Fruit fly (Drosophila melanogaster): ENCODE measurements around the gene Rel.

Gene Rel

dm6 chr3R:9033619-9034401 is 14.0 kb downstream of the Rel start (continued):
- TF ChIP-seq CG8478 (optimal IDR thresholded peaks at IDR 0.05) (no peak), Hey (tag; optimal IDR thresholded peaks at IDR 0.05) (peak; percentile 22), MESR4 (GFP tag; optimal IDR thresholded peaks at IDR 0.05) (peak; percentile 7), cwo (GFP tag; optimal IDR thresholded peaks at IDR 0.05) (peak; percentile 81), CG6765 (GFP tag; optimal IDR thresholded peaks at IDR 0.05) (peak; percentile 81), CG14965 (GFP tag; optimal IDR thresholded peaks at IDR 0.05; ENCODE audit: borderline replicate concordance) (no peak), Eip74EF (GFP tag; optimal IDR thresholded peaks at IDR 0.05) (peak in 1 of 2 experiments; percentile 87), CG1603 (tag; optimal IDR thresholded peaks at IDR 0.05) (peak; percentile 43), pan (optimal IDR thresholded peaks at IDR 0.05) (no peak), pan (GFP tag; optimal IDR thresholded peaks at IDR 0.05 in 1 of 2, IDR thresholded peaks at IDR 0.05 in 1 of 2) (peak in 1 of 2 experiments; percentile 56), cato (GFP tag; optimal IDR thresholded peaks at IDR 0.05; ENCODE audit: borderline replicate concordance) (no peak), toy (GFP tag; IDR thresholded peaks at IDR 0.05) (no peak), Sox100B (GFP tag; optimal IDR thresholded peaks at IDR 0.05) (peak; percentile 93), Sry-β (GFP tag; optimal IDR thresholded peaks at IDR 0.05) (peak; percentile 100), p53 (GFP tag; optimal IDR thresholded peaks at IDR 0.05) (no peak), Spps (tag; optimal IDR thresholded peaks at IDR 0.05) (peak; percentile 48), pum (GFP tag; optimal IDR thresholded peaks at IDR 0.05) (no peak), Ets97D (GFP tag; optimal IDR thresholded peaks at IDR 0.05) (no peak), ind (GFP tag; optimal IDR thresholded peaks at IDR 0.05) (peak; percentile 57), dmrt11E (tag; optimal IDR thresholded peaks at IDR 0.05) (peak; percentile 85), CG3726 (GFP tag; IDR thresholded peaks at IDR 0.05) (no peak), slou (GFP tag; optimal IDR thresholded peaks at IDR 0.05) (peak; percentile 31), kni (GFP tag; optimal IDR thresholded peaks at IDR 0.05) (peak; percentile 64), ftz-f1 (GFP tag; optimal IDR thresholded peaks at IDR 0.05) (peak; percentile 16), mld (GFP tag; IDR thresholded peaks at IDR 0.05; ENCODE audit: partially characterized antibody) (no peak), HmgZ (tag; optimal IDR thresholded peaks at IDR 0.05) (peak; percentile 64), CG10431 (GFP tag; optimal IDR thresholded peaks at IDR 0.05) (peak; percentile 75), gfzf (GFP tag; optimal IDR thresholded peaks at IDR 0.05) (no peak), CG2889 (GFP tag; IDR thresholded peaks at IDR 0.05) (no peak), Bdp1 (GFP tag; optimal IDR thresholded peaks at IDR 0.05) (peak; percentile 14), MBD-R2 (GFP tag; IDR thresholded peaks at IDR 0.05) (peak; percentile 22; the same call in 1 of the 2 replicates), CG4328 (GFP tag; optimal IDR thresholded peaks at IDR 0.05) (peak; percentile 81), CG17802 (tag; optimal IDR thresholded peaks at IDR 0.05) (no peak), CG12299 (tag; optimal IDR thresholded peaks at IDR 0.05) (peak; percentile 80), Taf1 (GFP tag; IDR thresholded peaks at IDR 0.05) (no peak; the same call in 1 of the 2 replicates), CG34224 (GFP tag; IDR thresholded peaks at IDR 0.05; ENCODE audit: partially characterized antibody) (0 out of 3 replicates have a peak, but pooled peaks have one; percentile 15), CG11560 (tag; IDR thresholded peaks at IDR 0.05) (no peak), CG33557 (GFP tag; optimal IDR thresholded peaks at IDR 0.05) (peak; percentile 88), kay (GFP tag; optimal IDR thresholded peaks at IDR 0.05) (peak; percentile 66), CG6175 (GFP tag; IDR thresholded peaks at IDR 0.05) (no peak), wor (GFP tag; IDR thresholded peaks at IDR 0.05) (peak; percentile 32; the same call in 1 of the 2 replicates), E2f1 (GFP tag; IDR thresholded peaks at IDR 0.05) (0 out of 2 replicates have a peak, but pooled peaks have one; percentile 19), hkb (optimal IDR thresholded peaks at IDR 0.05) (no peak), hkb (GFP tag; IDR thresholded peaks at IDR 0.05) (peak; percentile 41; the same call in 1 of the 2 replicates), mam (GFP tag; optimal IDR thresholded peaks at IDR 0.05) (peak; percentile 8), CG43689 (GFP tag; IDR thresholded peaks at IDR 0.05) (no peak), Doc2 (GFP tag; IDR thresholded peaks at IDR 0.05) (no peak), CG9932 (GFP tag; IDR thresholded peaks at IDR 0.05) (peak; percentile 57; the same call in 1 of the 2 replicates), vnd (GFP tag; IDR thresholded peaks at IDR 0.05; ENCODE audit: partially characterized antibody) (no peak)
